Fruit fly (Drosophila melanogaster): ENCODE measurements around the gene CG15043.

- TF ChIP-seq CG13204 (GFP tag; optimal IDR thresholded peaks at IDR 0.05) (no peak), CG10348 (GFP tag; IDR thresholded peaks at IDR 0.05) (no peak), EcR (GFP tag; optimal IDR thresholded peaks at IDR 0.05) (no peak), CG32121 (GFP tag; IDR thresholded peaks at IDR 0.05) (no peak), D1 (tag; optimal IDR thresholded peaks at IDR 0.05) (no peak), CG8301 (tag; optimal IDR thresholded peaks at IDR 0.05) (no peak), CG14655 (GFP tag; optimal IDR thresholded peaks at IDR 0.05) (no peak), CG12605 (GFP tag; IDR thresholded peaks at IDR 0.05) (no peak)
These were observed 39.3 kb upstream of the CG15043 start for dm6 chrX:18533308-18533707.
